Fruit fly (Drosophila melanogaster): ENCODE measurements around the gene Ugt37E1.

The Ugt37E1 gene

dm6 chr2L:16818335-16818973 lies 22.1 kb downstream of the Ugt37E1 start (continued):
- TF ChIP-seq CG12659 (GFP tag; optimal IDR thresholded peaks at IDR 0.05) (peak; percentile 28), gsb (GFP tag; IDR thresholded peaks at IDR 0.05) (no peak), CG14965 (GFP tag; optimal IDR thresholded peaks at IDR 0.05; ENCODE audit: borderline replicate concordance) (no peak), CG2678 (tag; optimal IDR thresholded peaks at IDR 0.05) (peak; percentile 45), E2f1 (GFP tag; IDR thresholded peaks at IDR 0.05) (no peak), CG2199 (GFP tag; IDR thresholded peaks at IDR 0.05) (peak; percentile 6; the same call in 1 of the 3 replicates), CG12744 (GFP tag; optimal IDR thresholded peaks at IDR 0.05) (no peak), Lhr (GFP tag; optimal IDR thresholded peaks at IDR 0.05) (no peak), CG17385 (GFP tag; optimal IDR thresholded peaks at IDR 0.05) (peak; percentile 25), CG11696 (GFP tag; IDR thresholded peaks at IDR 0.05) (peak; percentile 88), CG9437 (GFP tag; optimal IDR thresholded peaks at IDR 0.05) (peak; percentile 21), HLHmδ (GFP tag; optimal IDR thresholded peaks at IDR 0.05) (no peak), CG10209 (GFP tag; optimal IDR thresholded peaks at IDR 0.05) (peak; percentile 13), seq (GFP tag; IDR thresholded peaks at IDR 0.05) (no peak), Poxn (GFP tag; IDR thresholded peaks at IDR 0.05) (no peak), CG10267 (tag; optimal IDR thresholded peaks at IDR 0.05) (peak; percentile 27), CG14710 (tag; optimal IDR thresholded peaks at IDR 0.05) (peak; percentile 43), Nf-YB (GFP tag; optimal IDR thresholded peaks at IDR 0.05) (peak; percentile 30), gcm (GFP tag; optimal IDR thresholded peaks at IDR 0.05) (peak; percentile 86), sens (GFP tag) (peak; percentile 91), Myb (GFP tag; optimal IDR thresholded peaks at IDR 0.05) (no peak), chinmo (GFP tag; IDR thresholded peaks at IDR 0.05; ENCODE audit: partially characterized antibody) (no peak), ase (GFP tag; IDR thresholded peaks at IDR 0.05) (no peak), PHDP (tag; optimal IDR thresholded peaks at IDR 0.05) (peak; percentile 21), Drgx (GFP tag; IDR thresholded peaks at IDR 0.05) (peak; percentile 31; the same call in 1 of the 2 replicates), lbe (GFP tag; optimal IDR thresholded peaks at IDR 0.05) (peak; percentile 36), E2f2 (GFP tag; IDR thresholded peaks at IDR 0.05) (no peak), CG17359 (tag; optimal IDR thresholded peaks at IDR 0.05) (peak; percentile 30), CG10979 (tag; optimal IDR thresholded peaks at IDR 0.05) (peak; percentile 62), dmrt11E (tag; optimal IDR thresholded peaks at IDR 0.05) (peak; percentile 43), abd-A (tag; optimal IDR thresholded peaks at IDR 0.05) (no peak), CG4617 (GFP tag; optimal IDR thresholded peaks at IDR 0.05; ENCODE audit: borderline replicate concordance) (no peak), Med (GFP tag) (peak; percentile 46), Jarid2 (GFP tag; optimal IDR thresholded peaks at IDR 0.05) (peak; percentile 20), tin (GFP tag; optimal IDR thresholded peaks at IDR 0.05) (peak; percentile 8), CG15601 (tag; optimal IDR thresholded peaks at IDR 0.05) (peak; percentile 52), CG7839 (tag; optimal IDR thresholded peaks at IDR 0.05) (peak; percentile 43), wdn (GFP tag; IDR thresholded peaks at IDR 0.05) (no peak), CG11093 (GFP tag; IDR thresholded peaks at IDR 0.05) (no peak), Meics (GFP tag; optimal IDR thresholded peaks at IDR 0.05) (no peak), CG3163 (GFP tag; optimal IDR thresholded peaks at IDR 0.05) (no peak), CG13894 (tag; optimal IDR thresholded peaks at IDR 0.05) (no peak), CG14441 (GFP tag; IDR thresholded peaks at IDR 0.05) (no peak), CG15696 (tag; optimal IDR thresholded peaks at IDR 0.05) (no peak), H15 (GFP tag; IDR thresholded peaks at IDR 0.05) (peak; percentile 21; the same call in 1 of the 3 replicates), HmgZ (tag; optimal IDR thresholded peaks at IDR 0.05) (no peak), vvl (GFP tag; IDR thresholded peaks at IDR 0.05) (0 out of 2 replicates have a peak, but pooled peaks have one; percentile 42), CHES-1-like (GFP tag; optimal IDR thresholded peaks at IDR 0.05) (no peak), Atf-2 (GFP tag; optimal IDR thresholded peaks at IDR 0.05) (no peak)

Measured in whole organism, embryonic.